Worm (Caenorhabditis elegans): ENCODE measurements around the gene pfut-1.

The pfut-1 gene

DNA sequence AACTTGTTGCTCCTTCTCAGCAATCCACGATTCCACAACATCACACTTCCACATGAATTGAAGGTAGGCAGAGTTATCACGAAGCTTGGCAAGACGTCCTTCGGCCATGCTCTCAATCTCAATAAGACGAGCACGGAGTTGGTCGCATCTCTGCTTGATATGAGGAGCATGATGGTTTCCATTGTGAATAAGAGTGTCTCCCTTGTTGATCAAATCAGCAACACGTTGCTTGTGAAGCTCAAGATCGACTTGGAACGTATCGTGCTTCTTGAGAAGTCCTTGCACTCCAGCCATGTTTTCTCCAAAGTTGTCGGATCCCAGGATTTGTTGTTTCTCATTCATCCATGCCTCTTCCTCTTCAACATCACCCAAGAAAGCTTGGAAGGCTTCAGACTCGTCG, 46.0 kb upstream of the pfut-1 start:
- TF ChIP-seq sdz-38 (tag; optimal IDR thresholded peaks at IDR 0.05), result no peak
- TF ChIP-seq lag-1 (GFP tag; IDR thresholded peaks at IDR 0.05), result no peak
- TF ChIP-seq mel-28 (tag; optimal IDR thresholded peaks at IDR 0.05; ENCODE audit: borderline replicate concordance), result no peak
- no peak for TF ChIP-seq sea-2 (GFP tag; IDR thresholded peaks at IDR 0.05)
- TF ChIP-seq hsf-1 (GFP tag; IDR thresholded peaks at IDR 0.05), result no peak
- no peak for TF ChIP-seq ceh-100 (GFP tag; IDR thresholded peaks at IDR 0.05)
- no peak for TF ChIP-seq aptf-3 (GFP tag; IDR thresholded peaks at IDR 0.05)
- TF ChIP-seq lin-35 (GFP tag; optimal IDR thresholded peaks at IDR 0.05), result no peak
- no peak for TF ChIP-seq F57C9.4 (tag; optimal IDR thresholded peaks at IDR 0.05)
- no peak for TF ChIP-seq F10E7.11 (tag; optimal IDR thresholded peaks at IDR 0.05)
- no peak for TF ChIP-seq ceh-58 (GFP tag; IDR thresholded peaks at IDR 0.05)
- TF ChIP-seq unc-130 (GFP tag; optimal IDR thresholded peaks at IDR 0.05), result no peak
- no peak for TF ChIP-seq snpc-4 (GFP tag; optimal IDR thresholded peaks at IDR 0.05)
- no peak for TF ChIP-seq snpc-4 (tag; optimal IDR thresholded peaks at IDR 0.05)

DNA sequence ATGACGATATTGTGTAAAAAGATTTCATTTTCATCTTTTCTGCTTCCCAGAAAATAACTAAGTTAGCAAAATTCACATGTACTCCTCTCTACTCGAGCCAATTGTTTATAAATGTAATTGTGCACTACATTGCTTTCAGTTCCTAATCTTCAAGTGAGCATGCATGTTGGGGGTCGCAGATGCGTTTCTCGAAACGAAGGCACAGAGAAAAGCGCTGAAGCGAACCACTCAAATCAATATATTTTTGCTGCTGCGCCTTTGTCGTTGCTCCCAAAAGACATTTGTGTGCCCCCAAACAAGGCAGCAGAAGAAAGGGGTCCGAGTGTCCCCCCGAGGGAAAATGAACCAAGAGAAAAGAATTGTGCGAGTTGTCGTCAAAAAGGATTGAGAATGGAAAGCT, 39.4 kb upstream of the pfut-1 start:
- TF ChIP-seq Y79H2A.3 (GFP tag; conservative IDR thresholded peaks at IDR 0.05) (no peak), zfh-2 (GFP tag; conservative IDR thresholded peaks at IDR 0.05) (0 out of 2 replicates have a peak, but pooled peaks have one; percentile 31), lsl-1 (GFP tag; optimal IDR thresholded peaks at IDR 0.05) (no peak), hrde-1 (tag; optimal IDR thresholded peaks at IDR 0.05; ENCODE audit: borderline replicate concordance) (no peak)

- TF ChIP-seq mes-4 (tag; optimal IDR thresholded peaks at IDR 0.05) (no peak), die-1 (tag; optimal IDR thresholded peaks at IDR 0.05) (no peak), aptf-2 (GFP tag; conservative IDR thresholded peaks at IDR 0.05) (no peak), Y79H2A.3 (GFP tag; conservative IDR thresholded peaks at IDR 0.05) (no peak), sdz-38 (tag; optimal IDR thresholded peaks at IDR 0.05) (no peak), let-607 (tag; optimal IDR thresholded peaks at IDR 0.05) (no peak), egrh-3 (GFP tag; IDR thresholded peaks at IDR 0.05) (no peak), tbp1 (GFP tag; optimal IDR thresholded peaks at IDR 0.05) (no peak), F10E7.11 (tag; optimal IDR thresholded peaks at IDR 0.05) (no peak), C06A6.2 (GFP tag; conservative IDR thresholded peaks at IDR 0.05) (no peak), F57A8.1 (GFP tag; optimal IDR thresholded peaks at IDR 0.05) (no peak), F55B11.4 (tag; optimal IDR thresholded peaks at IDR 0.05; ENCODE audit: borderline replicate concordance, insufficient read depth) (no peak), nhr-80 (tag; optimal IDR thresholded peaks at IDR 0.05) (no peak)
Measured at ce11 chrX:3126979-3127378, 38.6 kb upstream of the pfut-1 start, which contains the start of gene spc-1. TSS of gene spc-1 (minus strand) at chrX:3127079.

ce11 chrX:3127626-3128142, 37.9 kb upstream of the pfut-1 start:
- TF ChIP-seq mcd-1 (GFP tag; IDR thresholded peaks at IDR 0.05) (peak; percentile 82), repo-1 (tag; optimal IDR thresholded peaks at IDR 0.05) (peak; percentile 83), ztf-3 (GFP tag; optimal IDR thresholded peaks at IDR 0.05) (peak; percentile 74), aptf-3 (GFP tag; IDR thresholded peaks at IDR 0.05) (no peak), xnd-1 (tag; optimal IDR thresholded peaks at IDR 0.05) (no peak), ceh-27 (GFP tag; optimal IDR thresholded peaks at IDR 0.05) (peak; percentile 91), zfh-2 (GFP tag; conservative IDR thresholded peaks at IDR 0.05) (peak; percentile 99), somi-1 (GFP tag; optimal IDR thresholded peaks at IDR 0.05) (peak; percentile 68), pbrm-1 (GFP tag; IDR thresholded peaks at IDR 0.05) (peak; percentile 87), F57C9.4 (tag; optimal IDR thresholded peaks at IDR 0.05) (no peak), lsl-1 (GFP tag; optimal IDR thresholded peaks at IDR 0.05) (peak; percentile 4), lin-26 (GFP tag; IDR thresholded peaks at IDR 0.05) (peak; percentile 79), sdz-38 (tag; optimal IDR thresholded peaks at IDR 0.05) (no peak), Y53G8AR.9 (GFP tag; conservative IDR thresholded peaks at IDR 0.05) (0 out of 2 replicates have a peak, but pooled peaks have one; percentile 44), hmg-1.2 (GFP tag; IDR thresholded peaks at IDR 0.05) (peak; percentile 86), F55B11.4 (tag; optimal IDR thresholded peaks at IDR 0.05; ENCODE audit: borderline replicate concordance, insufficient read depth) (no peak), F49E8.2 (tag; optimal IDR thresholded peaks at IDR 0.05; ENCODE audit: insufficient read depth) (no peak), die-1 (tag; optimal IDR thresholded peaks at IDR 0.05) (peak; percentile 54), F22D6.2 (tag; optimal IDR thresholded peaks at IDR 0.05) (peak; percentile 29), dpl-1 (GFP tag; optimal IDR thresholded peaks at IDR 0.05) (no peak), lin-35 (GFP tag; optimal IDR thresholded peaks at IDR 0.05) (peak in 1 of 3 experiments; percentile 69), egl-44 (GFP tag; IDR thresholded peaks at IDR 0.05) (peak; percentile 88), C17E4.6 (GFP tag; IDR thresholded peaks at IDR 0.05) (peak; percentile 72; the same call in 1 of the 2 replicates)

Data from whole organism, young adult.